Fruit fly (Drosophila melanogaster) S2 (cell line): Measurements from ENCODE around the gene aqz.

Experiments used
- CG8478 ChIP-seq: fragments of >200 bp; optimal IDR thresholded peaks from 2 replicates; lab custom pipeline; 2018
- CTCF ChIP-seq, 2 experiments: fragments of >200 bp; optimal IDR thresholded peaks; 2 replicates each; lab custom pipeline; 2018

DNA sequence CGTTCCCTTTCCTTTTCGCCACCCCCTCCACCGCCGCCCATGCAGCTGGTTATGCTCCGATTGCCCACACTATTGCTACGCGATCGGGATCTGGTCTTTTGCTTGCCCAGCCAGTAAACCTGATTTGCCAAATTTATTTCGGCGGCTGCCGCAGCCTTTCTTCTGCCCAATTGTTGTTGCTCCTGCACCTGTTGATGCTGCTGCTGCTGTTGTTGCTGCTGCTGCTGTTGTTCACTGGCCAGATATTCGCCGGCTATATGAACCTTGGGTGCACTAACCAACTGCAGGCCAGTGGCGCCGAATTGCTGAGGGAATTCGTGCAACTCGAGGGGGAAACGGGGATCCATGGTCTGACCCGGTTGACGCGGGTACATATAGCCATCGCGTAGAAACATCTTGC, 41.7 kb upstream of the aqz start:
- TF ChIP-seq CG8478 (lab: Kevin White, UChicago) (no peak), CTCF (optimal IDR thresholded peaks at IDR 0.05; lab: Kevin White, UChicago) (no peak)
